Fruit fly (Drosophila melanogaster) whole organism, embryonic: ENCODE data around the gene CG4709.
A peak's percentile ranks its signal among the peaks of the same experiment; 100 is the strongest.

ENCODE experiments used
- Antp ChIP-seq: fragments of 200-800 bp; sonication (Bioruptor generic); optimal IDR thresholded peaks from 3 replicates; lab custom pipeline; 2016; ENCODE audit warnings: missing biosample characterization, missing genetic modification characterization
- CG11398 ChIP-seq: fragments of 200-800 bp; sonication (Bioruptor generic); optimal IDR thresholded peaks from 2 replicates; lab custom pipeline; 2016; ENCODE audit warnings: missing biosample characterization, missing genetic modification characterization
- CG14441 ChIP-seq: fragments of 200-800 bp; sonication (Bioruptor generic); IDR thresholded peaks from 2 replicates; pipeline ENCODE4 v1.3.6; 2022; ENCODE audit warnings: missing biosample characterization, missing genetic modification characterization
- CG14710 ChIP-seq: fragments of 200-800 bp; sonication (Bioruptor generic); optimal IDR thresholded peaks from 3 replicates; lab custom pipeline; 2019; ENCODE audit warnings: missing biosample characterization, mild to moderate bottlenecking, missing genetic modification characterization, moderate library complexity
- CG14860 ChIP-seq: fragments of 200-800 bp; sonication (Bioruptor generic); IDR thresholded peaks from 3 replicates; pipeline ENCODE4 v1.3.6; 2022; ENCODE audit warnings: missing biosample characterization, missing genetic modification characterization; ENCODE audit not compliant: partially characterized antibody
- CG15269 ChIP-seq: fragments of 200-800 bp; sonication (Bioruptor generic); optimal IDR thresholded peaks from 2 replicates; lab custom pipeline; 2018; ENCODE audit warnings: missing biosample characterization, mild to moderate bottlenecking, missing genetic modification characterization, moderate library complexity
- CG1647 ChIP-seq: fragments of 200-800 bp; sonication (Bioruptor generic); optimal IDR thresholded peaks from 3 replicates; lab custom pipeline; 2016; ENCODE audit warnings: missing biosample characterization, missing genetic modification characterization
- CG16779 ChIP-seq: fragments of 200-800 bp; sonication (Bioruptor generic); IDR thresholded peaks from 2 replicates; pipeline ENCODE4 v1.3.6; 2022; ENCODE audit warnings: missing biosample characterization, missing genetic modification characterization
- CG16815 ChIP-seq: fragments of 200-800 bp; sonication (Bioruptor generic); optimal IDR thresholded peaks from 3 replicates; lab custom pipeline; 2017; ENCODE audit warnings: missing biosample characterization, mild to moderate bottlenecking, missing genetic modification characterization
- CG1792 ChIP-seq: fragments of 200-800 bp; sonication (Bioruptor generic); optimal IDR thresholded peaks from 2 replicates; lab custom pipeline; 2016; ENCODE audit warnings: missing biosample characterization, missing genetic modification characterization
- CG18599 ChIP-seq: fragments of 200-800 bp; sonication (Bioruptor generic); optimal IDR thresholded peaks from 3 replicates; lab custom pipeline; 2017; ENCODE audit warnings: missing biosample characterization, missing genetic modification characterization, mild to moderate bottlenecking, moderate library complexity, missing genetic modification reagents
- CG2116 ChIP-seq: fragments of 200-800 bp; sonication (Bioruptor generic); optimal IDR thresholded peaks from 3 replicates; lab custom pipeline; 2018; ENCODE audit warnings: missing biosample characterization, mild to moderate bottlenecking, missing genetic modification characterization
- CG31224 ChIP-seq: fragments of 200-800 bp; sonication (Bioruptor generic); IDR thresholded peaks from 2 replicates; pipeline ENCODE4 v1.3.6; 2022; ENCODE audit warnings: missing biosample characterization, missing genetic modification characterization
- CG4820 ChIP-seq: fragments of 200-800 bp; sonication (Bioruptor generic); optimal IDR thresholded peaks from 3 replicates; lab custom pipeline; 2016; ENCODE audit warnings: missing biosample characterization, missing genetic modification characterization
- CG6765 ChIP-seq: fragments of 200-800 bp; sonication (Bioruptor generic); optimal IDR thresholded peaks from 3 replicates; lab custom pipeline; 2017; ENCODE audit warnings: missing biosample characterization, mild to moderate bottlenecking, missing genetic modification characterization
- CG7372 ChIP-seq: fragments of 200-800 bp; sonication (Bioruptor generic); IDR thresholded peaks from 2 replicates; pipeline ENCODE4 v1.3.6; 2022; ENCODE audit warnings: missing biosample characterization, missing genetic modification characterization
- Dip3 ChIP-seq: fragments of 200-800 bp; sonication (Bioruptor generic); optimal IDR thresholded peaks from 3 replicates; lab custom pipeline; 2016; ENCODE audit warnings: missing biosample characterization, missing genetic modification characterization
- ERR ChIP-seq: fragments of 200-800 bp; sonication (Bioruptor generic); optimal IDR thresholded peaks from 2 replicates; lab custom pipeline; 2016; ENCODE audit warnings: missing biosample characterization, missing genetic modification characterization
- Fer3 ChIP-seq: fragments of 200-800 bp; sonication (Bioruptor generic); optimal IDR thresholded peaks from 2 replicates; lab custom pipeline; 2018; ENCODE audit warnings: missing biosample characterization, mild to moderate bottlenecking, missing genetic modification characterization, moderate library complexity
- H2.0 ChIP-seq: fragments of 200-800 bp; sonication (Bioruptor generic); IDR thresholded peaks from 2 replicates; pipeline ENCODE4 v1.3.6; 2022; ENCODE audit warnings: missing biosample characterization, missing genetic modification characterization
- Mrtf ChIP-seq: fragments of 200-800 bp; sonication (Bioruptor generic); IDR thresholded peaks from 3 replicates; pipeline ENCODE4 v1.3.6; 2022; ENCODE audit warnings: missing biosample characterization, missing genetic modification characterization
- Neu2 ChIP-seq: fragments of 200-800 bp; sonication (Bioruptor generic); optimal IDR thresholded peaks from 3 replicates; lab custom pipeline; 2016; ENCODE audit warnings: missing biosample characterization, missing genetic modification characterization, borderline replicate concordance
- Nf-YC ChIP-seq: fragments of 200-800 bp; optimal IDR thresholded peaks from 3 replicates; lab custom pipeline; 2019; ENCODE audit warnings: missing biosample characterization, mild to moderate bottlenecking, missing genetic modification characterization, moderate library complexity
- Rx ChIP-seq: fragments of 200-800 bp; sonication (Bioruptor generic); IDR thresholded peaks from 2 replicates; pipeline ENCODE4 v1.3.6; 2022; ENCODE audit warnings: missing biosample characterization, missing genetic modification characterization
- Scr ChIP-seq: fragments of 200-800 bp; sonication (Bioruptor generic); IDR thresholded peaks from 2 replicates; pipeline ENCODE4 v1.3.6; 2022; ENCODE audit warnings: missing biosample characterization, missing genetic modification characterization; ENCODE audit not compliant: partially characterized antibody
- Sox102F ChIP-seq: fragments of 200-800 bp; sonication (Bioruptor generic); optimal IDR thresholded peaks from 2 replicates; lab custom pipeline; 2018; ENCODE audit warnings: missing biosample characterization, mild to moderate bottlenecking, missing genetic modification characterization, moderate library complexity
- Ssrp ChIP-seq: fragments of 200-800 bp; sonication (Bioruptor generic); optimal IDR thresholded peaks from 2 replicates; lab custom pipeline; 2018; ENCODE audit warnings: missing biosample characterization, mild to moderate bottlenecking, missing genetic modification characterization, moderate library complexity
- aop ChIP-seq: fragments of 200-800 bp; sonication (Bioruptor generic); IDR thresholded peaks from 2 replicates; pipeline ENCODE4 v1.3.6; 2022; ENCODE audit warnings: missing biosample characterization, missing genetic modification characterization
- bbx ChIP-seq: fragments of 200-800 bp; sonication (Bioruptor generic); IDR thresholded peaks from 2 replicates; pipeline ENCODE4 v1.3.6; 2022; ENCODE audit warnings: missing biosample characterization, missing genetic modification characterization; ENCODE audit not compliant: partially characterized antibody
- bsh ChIP-seq, 2 experiments: fragments of 200-800 bp; sonication (Bioruptor generic); optimal IDR thresholded peaks; 2 replicates each; lab custom pipeline; 2017 to 2018; ENCODE audit warnings: mild to moderate bottlenecking in 2 of 2, missing biosample characterization in 2 of 2, missing genetic modification characterization in 2 of 2, moderate library complexity in 1 of 2
- ci ChIP-seq: fragments of 200-800 bp; sonication (Bioruptor generic); IDR thresholded peaks from 3 replicates; pipeline ENCODE4 v1.3.6; 2022; ENCODE audit warnings: missing biosample characterization, missing genetic modification characterization
- crol ChIP-seq: fragments of 200-800 bp; sonication (Bioruptor generic); IDR thresholded peaks from 2 replicates; pipeline ENCODE4 v1.3.6; 2022; ENCODE audit warnings: missing biosample characterization, missing genetic modification characterization
- grn ChIP-seq: fragments of 200-800 bp; sonication (Bioruptor generic); optimal IDR thresholded peaks from 3 replicates; lab custom pipeline; 2017; ENCODE audit warnings: missing biosample characterization, missing genetic modification characterization
- gsb ChIP-seq: fragments of 200-800 bp; sonication (Bioruptor generic); IDR thresholded peaks from 2 replicates; pipeline ENCODE4 v1.3.6; 2022; ENCODE audit warnings: missing biosample characterization, missing genetic modification characterization
- her ChIP-seq: fragments of 200-800 bp; sonication (Bioruptor generic); optimal IDR thresholded peaks from 2 replicates; lab custom pipeline; 2016; ENCODE audit warnings: missing biosample characterization, missing genetic modification characterization
- inv ChIP-seq: fragments of 200-800 bp; sonication (Bioruptor generic); IDR thresholded peaks from 2 replicates; pipeline ENCODE4 v1.3.6; 2022; ENCODE audit warnings: missing biosample characterization, missing genetic modification characterization; ENCODE audit not compliant: partially characterized antibody
- kay ChIP-seq: fragments of 200-800 bp; sonication (Bioruptor generic); optimal IDR thresholded peaks from 2 replicates; lab custom pipeline; 2016; ENCODE audit warnings: missing biosample characterization, missing genetic modification characterization
- maf-S ChIP-seq: fragments of 200-800 bp; sonication (Bioruptor generic); optimal IDR thresholded peaks from 2 replicates; lab custom pipeline; 2016; ENCODE audit warnings: missing biosample characterization, missing genetic modification characterization
- nau ChIP-seq: fragments of 200-800 bp; sonication (Bioruptor generic); optimal IDR thresholded peaks from 3 replicates; lab custom pipeline; 2017; ENCODE audit warnings: missing biosample characterization, mild to moderate bottlenecking, missing genetic modification characterization, missing genetic modification reagents
- nom ChIP-seq: fragments of 200-800 bp; sonication (Bioruptor generic); optimal IDR thresholded peaks from 2 replicates; lab custom pipeline; 2017; ENCODE audit warnings: missing biosample characterization, missing genetic modification characterization, mild to moderate bottlenecking, moderate library complexity, missing genetic modification reagents
- pros ChIP-seq: fragments of 200-800 bp; sonication (Bioruptor generic); optimal IDR thresholded peaks from 3 replicates; lab custom pipeline; 2019; ENCODE audit warnings: missing biosample characterization, mild to moderate bottlenecking, missing genetic modification characterization, moderate library complexity
- pum ChIP-seq: fragments of 200-800 bp; sonication (Bioruptor generic); optimal IDR thresholded peaks from 2 replicates; lab custom pipeline; 2016; ENCODE audit warnings: missing biosample characterization, missing genetic modification characterization
- rib ChIP-seq: fragments of 200-800 bp; sonication (Bioruptor generic); IDR thresholded peaks from 2 replicates; pipeline ENCODE4 v1.3.6; 2022; ENCODE audit warnings: missing biosample characterization, missing genetic modification characterization
- ro ChIP-seq: fragments of 200-800 bp; sonication (Bioruptor generic); IDR thresholded peaks from 2 replicates; pipeline ENCODE4 v1.3.6; 2022; ENCODE audit warnings: missing biosample characterization, missing genetic modification characterization
- sc ChIP-seq, 3 experiments: fragments of >200 bp in 2 of 3; fragments of 200-800 bp in 1 of 3; sonication (Bioruptor generic) in 1 of 3; optimal IDR thresholded peaks; 2 replicates in 2 of 3; 3 replicates in 1 of 3; lab custom pipeline; 2017; ENCODE audit warnings: mild to moderate bottlenecking in 1 of 3, missing biosample characterization in 1 of 3, missing genetic modification characterization in 1 of 3, missing genetic modification reagents in 1 of 3
- ssp ChIP-seq: fragments of 200-800 bp; sonication (Bioruptor generic); IDR thresholded peaks from 2 replicates; pipeline ENCODE4 v1.3.6; 2022; ENCODE audit warnings: missing biosample characterization, missing genetic modification characterization
- zfh2 ChIP-seq: fragments of 200-800 bp; sonication (Bioruptor generic); optimal IDR thresholded peaks from 2 replicates; lab custom pipeline; 2016; ENCODE audit warnings: missing biosample characterization, missing genetic modification characterization

The CG4709 gene

DNA sequence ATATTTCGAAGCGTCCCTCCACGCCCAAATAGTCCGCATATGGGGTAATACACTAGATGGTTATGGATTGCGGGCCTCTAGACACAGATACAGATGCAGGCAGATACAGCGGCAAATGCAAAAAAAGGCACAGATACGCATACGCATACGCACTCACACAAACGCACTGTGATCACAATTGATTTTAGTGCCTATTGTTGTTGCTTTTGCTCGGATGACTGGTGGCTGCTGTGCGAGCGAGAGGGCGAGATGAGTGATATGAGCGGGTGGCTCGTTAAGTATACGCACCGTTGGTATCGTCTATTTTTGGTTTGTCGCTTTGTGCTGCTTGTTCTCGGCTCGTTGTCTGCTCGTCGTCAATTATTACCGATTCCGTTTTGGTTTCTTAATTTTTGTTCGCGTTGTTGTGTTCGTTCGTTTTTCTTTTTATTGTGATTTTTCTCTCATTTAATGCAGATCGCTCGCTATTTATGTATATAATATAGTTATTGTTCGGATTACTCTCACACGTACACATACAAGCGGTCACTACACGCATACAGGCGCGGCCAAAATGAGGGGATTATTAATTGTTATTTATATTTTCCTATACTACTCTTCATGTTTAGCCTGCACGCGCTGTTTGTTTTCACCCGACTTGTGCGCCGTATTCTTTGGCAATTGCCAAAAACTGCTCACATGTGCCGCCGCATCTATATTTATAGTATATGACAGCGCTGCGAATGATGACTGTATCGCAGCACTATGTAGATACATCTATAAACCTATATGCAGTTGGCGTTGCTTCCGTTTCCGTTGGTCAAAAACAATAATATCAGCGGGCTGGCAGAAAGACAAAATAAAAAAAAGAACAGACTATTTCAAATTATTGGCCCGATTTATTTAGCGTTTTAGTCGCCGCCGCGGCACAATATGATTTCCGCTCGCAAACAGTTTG lies 46.5 kb upstream of the CG4709 start (continued):
- TF ChIP-seq bsh (GFP tag; optimal IDR thresholded peaks at IDR 0.05; lab: Kevin White, UChicago) (no peak), CG7372 (peak; percentile 96), CG2116 (GFP tag; lab: Kevin White, UChicago) (peak; percentile 6), ro (GFP tag; lab: Robert Waterston, UW) (no peak), bbx (GFP tag; lab: Robert Waterston, UW) (no peak), gsb (GFP tag; lab: Robert Waterston, UW) (no peak), rib (GFP tag; lab: Robert Waterston, UW) (no peak), CG4820 (GFP tag; lab: Kevin White, UChicago) (no peak), Neu2 (no peak), nom (GFP tag; lab: Kevin White, UChicago) (peak; percentile 56), Scr (no peak), nau (GFP tag; lab: Kevin White, UChicago) (peak; percentile 30), pum (GFP tag; lab: Kevin White, UChicago) (no peak)

DNA sequence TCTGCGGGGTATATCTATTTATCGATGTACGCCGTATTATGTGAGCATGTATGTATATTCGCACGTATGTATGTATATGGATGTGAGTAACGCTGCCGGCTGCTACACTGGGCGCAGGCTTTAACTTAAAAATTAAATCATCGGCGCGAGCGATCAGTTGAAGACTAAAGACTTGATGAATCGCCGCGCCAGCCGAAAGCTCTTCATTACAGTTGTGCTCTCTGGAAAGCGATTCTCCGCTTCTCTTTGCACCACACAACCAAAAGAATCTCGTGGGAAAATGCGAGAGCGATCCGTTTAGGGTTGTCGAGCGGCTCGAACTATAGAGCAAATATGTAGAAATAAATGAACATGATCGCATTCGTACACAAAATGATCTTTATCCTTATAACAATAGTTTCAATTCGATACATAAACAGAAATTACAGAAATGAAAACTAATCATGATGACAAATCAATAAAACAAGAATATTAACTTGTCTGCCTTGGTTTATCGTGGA lies 45.6 kb upstream of the CG4709 start, which contains the start of gene CG13124:
TSS of gene CG13124 (minus strand) at position 166 of the 500 bp plus-strand sequence.
- TF ChIP-seq Antp (GFP tag; lab: Kevin White, UChicago), result no peak
- TF ChIP-seq ssp (GFP tag; lab: Robert Waterston, UW), result no peak
- no peak for TF ChIP-seq CG1792 (GFP tag; lab: Kevin White, UChicago)
- no peak for TF ChIP-seq sc (optimal IDR thresholded peaks at IDR 0.05; lab: Kevin White, UChicago)
- TF ChIP-seq sc (GFP tag; optimal IDR thresholded peaks at IDR 0.05; lab: Kevin White, UChicago), result no peak
- TF ChIP-seq her (GFP tag; lab: Kevin White, UChicago), result peak; percentile 21
- TF ChIP-seq CG14441, result no peak
- peak; percentile 44 for TF ChIP-seq CG15269
- no peak for TF ChIP-seq Dip3
- no peak for TF ChIP-seq pros (GFP tag; lab: Kevin White, UChicago)
- TF ChIP-seq Ssrp (tag; lab: Kevin White, UChicago), result no peak
- TF ChIP-seq CG6765, result peak; percentile 54
- no peak for TF ChIP-seq zfh2 (GFP tag; lab: Kevin White, UChicago)
- no peak for TF ChIP-seq CG14860 (GFP tag; lab: Robert Waterston, UW)
- TF ChIP-seq maf-S, result no peak
- TF ChIP-seq CG16779 (GFP tag; lab: Robert Waterston, UW), result no peak
- no peak for TF ChIP-seq crol
- peak; percentile 43 for TF ChIP-seq kay (GFP tag; lab: Kevin White, UChicago)
- TF ChIP-seq Sox102F, result peak; percentile 4
- no peak for TF ChIP-seq CG11398 (GFP tag; lab: Kevin White, UChicago)
- no peak for TF ChIP-seq CG16815 (GFP tag; lab: Kevin White, UChicago)
- TF ChIP-seq CG18599 (GFP tag; lab: Kevin White, UChicago), result peak; percentile 43
- TF ChIP-seq inv, result no peak
- no peak for TF ChIP-seq H2.0 (GFP tag; lab: Robert Waterston, UW)
- TF ChIP-seq ci (GFP tag; lab: Robert Waterston, UW), result peak; percentile 66; the same call in 2 of the 3 replicates
- no peak for TF ChIP-seq grn (GFP tag; lab: Kevin White, UChicago)
- peak; percentile 10 for TF ChIP-seq Nf-YC (tag; lab: Kevin White, UChicago)
- TF ChIP-seq Neu2, result no peak
- TF ChIP-seq Mrtf (GFP tag; lab: Robert Waterston, UW), result no peak
- TF ChIP-seq aop, result no peak
- TF ChIP-seq Fer3 (tag; lab: Kevin White, UChicago), result no peak
- peak; percentile 18 for TF ChIP-seq ERR (GFP tag; lab: Kevin White, UChicago)
- no peak for TF ChIP-seq Rx (GFP tag; lab: Robert Waterston, UW)
- TF ChIP-seq CG1647 (GFP tag; lab: Kevin White, UChicago), result no peak
- TF ChIP-seq CG14710 (tag; lab: Kevin White, UChicago), result no peak
- TF ChIP-seq CG31224 (GFP tag; lab: Robert Waterston, UW), result no peak
